Worm (Caenorhabditis elegans): ENCODE measurements around the gene peli-1.

- TF ChIP-seq mdl-1 (tag; optimal IDR thresholded peaks at IDR 0.05) (no peak), peb-1 (tag; optimal IDR thresholded peaks at IDR 0.05) (no peak), nhr-12 (tag; optimal IDR thresholded peaks at IDR 0.05) (no peak), elt-1 (tag; optimal IDR thresholded peaks at IDR 0.05) (no peak), ztf-11 (tag; optimal IDR thresholded peaks at IDR 0.05) (no peak), blmp-1 (tag; optimal IDR thresholded peaks at IDR 0.05; ENCODE audit: insufficient read depth) (no peak), nhr-23 (tag; optimal IDR thresholded peaks at IDR 0.05) (no peak), unc-39 (tag; optimal IDR thresholded peaks at IDR 0.05) (no peak), elt-3 (tag; optimal IDR thresholded peaks at IDR 0.05) (no peak), nhr-237 (tag; optimal IDR thresholded peaks at IDR 0.05) (no peak), fos-1 (tag; optimal IDR thresholded peaks at IDR 0.05) (no peak), Y55F3AM.14 (GFP tag; optimal IDR thresholded peaks at IDR 0.05) (no peak)
Measured at ce11 chrV:5736068-5736467, 30.5 kb downstream of the peli-1 start, which contains the start of gene K09H11.6.
